Worm (Caenorhabditis elegans) whole organism, mixed stage, embryonic: Measurements from ENCODE around the gene srz-59.

Source experiments
- nhr-76 ChIP-seq: sonication (generic microtip); optimal IDR thresholded peaks from 2 replicates; lab custom pipeline; 2017; ENCODE audit warnings: missing biosample characterization, missing genetic modification characterization
- snpc-4 ChIP-seq: fragments of 150-350 bp; optimal IDR thresholded peaks from 2 replicates; lab custom pipeline; 2014; ENCODE audit warnings: missing biosample characterization, missing genetic modification characterization

- TF ChIP-seq nhr-76 (tag; lab: Kevin White, UChicago), result no peak
- no peak for TF ChIP-seq snpc-4
Measured at ce11 chrIV:14164109-14164508, 32.2 kb downstream of the srz-59 start.
